Fruit fly (Drosophila melanogaster) whole organism, embryonic: ENCODE data around the gene CG5255.

Source experiments
- Adf1 ChIP-seq: fragments of 200-800 bp; sonication (Bioruptor generic); IDR thresholded peaks from 2 replicates; pipeline ENCODE4 v1.3.6; 2022; ENCODE audit warnings: missing biosample characterization, missing genetic modification characterization
- Atf3 ChIP-seq: fragments of 200-800 bp; sonication (Bioruptor generic); optimal IDR thresholded peaks from 3 replicates; lab custom pipeline; 2016; ENCODE audit warnings: missing biosample characterization, missing genetic modification characterization
- CG1024 ChIP-seq: fragments of 200-800 bp; sonication (Bioruptor generic); IDR thresholded peaks from 2 replicates; pipeline ENCODE4 v1.3.6; 2022; ENCODE audit warnings: missing biosample characterization, missing genetic modification characterization
- CG13624 ChIP-seq: fragments of 200-800 bp; sonication (Bioruptor generic); optimal IDR thresholded peaks from 2 replicates; lab custom pipeline; 2016; ENCODE audit warnings: missing biosample characterization, missing genetic modification characterization
- CG13775 ChIP-seq: fragments of 200-800 bp; sonication (Bioruptor generic); optimal IDR thresholded peaks from 3 replicates; lab custom pipeline; 2017; ENCODE audit warnings: missing biosample characterization, mild to moderate bottlenecking, missing genetic modification characterization
- CG14014 ChIP-seq: fragments of 200-800 bp; sonication (Bioruptor generic); IDR thresholded peaks from 2 replicates; pipeline ENCODE4 v1.3.6; 2022; ENCODE audit warnings: missing biosample characterization, missing genetic modification characterization
- CG14441 ChIP-seq: fragments of 200-800 bp; sonication (Bioruptor generic); IDR thresholded peaks from 2 replicates; pipeline ENCODE4 v1.3.6; 2022; ENCODE audit warnings: missing biosample characterization, missing genetic modification characterization
- CG14965 ChIP-seq: fragments of 200-800 bp; sonication (Bioruptor generic); optimal IDR thresholded peaks from 2 replicates; lab custom pipeline; 2016; ENCODE audit warnings: missing biosample characterization, missing genetic modification characterization, borderline replicate concordance
- CG15696 ChIP-seq: fragments of 200-800 bp; sonication (Bioruptor generic); optimal IDR thresholded peaks from 2 replicates; lab custom pipeline; 2019; ENCODE audit warnings: missing biosample characterization, mild to moderate bottlenecking, missing genetic modification characterization, moderate library complexity
- CG18011 ChIP-seq: fragments of 200-800 bp; sonication (Bioruptor generic); optimal IDR thresholded peaks from 2 replicates; lab custom pipeline; 2017; ENCODE audit warnings: missing biosample characterization, missing genetic modification characterization, mild to moderate bottlenecking, moderate library complexity, missing genotype
- CG31441 ChIP-seq: fragments of 200-800 bp; sonication (Bioruptor generic); IDR thresholded peaks from 2 replicates; pipeline ENCODE4 v1.3.6; 2022; ENCODE audit warnings: missing biosample characterization, missing genetic modification characterization
- CG3281 ChIP-seq: fragments of 200-800 bp; sonication (Bioruptor generic); optimal IDR thresholded peaks from 3 replicates; lab custom pipeline; 2017; ENCODE audit warnings: missing biosample characterization, mild to moderate bottlenecking, missing genetic modification characterization
- CG33557 ChIP-seq: fragments of 200-800 bp; sonication (Bioruptor generic); optimal IDR thresholded peaks from 2 replicates; lab custom pipeline; 2019; ENCODE audit warnings: missing biosample characterization, mild to moderate bottlenecking, missing genetic modification characterization, moderate library complexity
- CG4282 ChIP-seq: fragments of 200-800 bp; sonication (Bioruptor generic); optimal IDR thresholded peaks from 2 replicates; lab custom pipeline; 2016; ENCODE audit warnings: missing biosample characterization, missing genetic modification characterization
- CG43689 ChIP-seq: fragments of 200-800 bp; sonication (Bioruptor generic); IDR thresholded peaks from 2 replicates; pipeline ENCODE4 v1.3.6; 2022; ENCODE audit warnings: missing biosample characterization, missing genetic modification characterization
- CG6689 ChIP-seq: fragments of 200-800 bp; sonication (Bioruptor generic); IDR thresholded peaks from 2 replicates; pipeline ENCODE4 v1.3.6; 2022; ENCODE audit warnings: missing biosample characterization, missing genetic modification characterization
- CG7839 ChIP-seq: fragments of 200-800 bp; sonication (Bioruptor generic); optimal IDR thresholded peaks from 3 replicates; lab custom pipeline; 2018; ENCODE audit warnings: missing biosample characterization, mild to moderate bottlenecking, missing genetic modification characterization, moderate library complexity
- CG8765 ChIP-seq: fragments of 200-800 bp; sonication (Bioruptor generic); IDR thresholded peaks from 2 replicates; pipeline ENCODE4 v1.3.6; 2022; ENCODE audit warnings: missing biosample characterization, missing genetic modification characterization
- Doc3 ChIP-seq: fragments of 200-800 bp; sonication (Bioruptor generic); IDR thresholded peaks from 3 replicates; pipeline ENCODE4 v1.3.6; 2022; ENCODE audit warnings: missing biosample characterization, missing genetic modification characterization; ENCODE audit not compliant: partially characterized antibody
- E2f2 ChIP-seq: fragments of 200-800 bp; sonication (Bioruptor generic); IDR thresholded peaks from 2 replicates; pipeline ENCODE4 v1.3.6; 2022; ENCODE audit warnings: missing biosample characterization, missing genetic modification characterization
- Fer3 ChIP-seq: fragments of 200-800 bp; sonication (Bioruptor generic); optimal IDR thresholded peaks from 2 replicates; lab custom pipeline; 2018; ENCODE audit warnings: missing biosample characterization, mild to moderate bottlenecking, missing genetic modification characterization, moderate library complexity
- HHEX ChIP-seq: fragments of 200-800 bp; sonication (Bioruptor generic); optimal IDR thresholded peaks from 3 replicates; lab custom pipeline; 2017; ENCODE audit warnings: missing biosample characterization, mild to moderate bottlenecking, missing genetic modification characterization, missing genetic modification reagents
- Hr39 ChIP-seq: fragments of >200 bp; optimal IDR thresholded peaks from 2 replicates; lab custom pipeline; 2017
- Hr78 ChIP-seq, 2 experiments: fragments of 200-800 bp in 1 of 2; fragments of >200 bp in 1 of 2; sonication (Bioruptor generic) in 1 of 2; optimal IDR thresholded peaks; 2 replicates each; lab custom pipeline; 2017 to 2019; ENCODE audit warnings: missing biosample characterization in 2 of 2, missing genetic modification characterization in 2 of 2, mild to moderate bottlenecking in 1 of 2, moderate library complexity in 1 of 2
- MESR4 ChIP-seq: fragments of 200-800 bp; sonication (Bioruptor generic); optimal IDR thresholded peaks from 2 replicates; lab custom pipeline; 2018; ENCODE audit warnings: missing biosample characterization, mild to moderate bottlenecking, missing genetic modification characterization, moderate library complexity
- Meics ChIP-seq: fragments of 200-800 bp; sonication (Bioruptor generic); optimal IDR thresholded peaks from 2 replicates; lab custom pipeline; 2017; ENCODE audit warnings: missing biosample characterization, mild to moderate bottlenecking, missing genetic modification characterization
- NC2α ChIP-seq: fragments of 200-800 bp; sonication (Bioruptor generic); optimal IDR thresholded peaks from 2 replicates; lab custom pipeline; 2016; ENCODE audit warnings: missing biosample characterization, missing genetic modification characterization
- Scr ChIP-seq: fragments of 200-800 bp; sonication (Bioruptor generic); IDR thresholded peaks from 2 replicates; pipeline ENCODE4 v1.3.6; 2022; ENCODE audit warnings: missing biosample characterization, missing genetic modification characterization; ENCODE audit not compliant: partially characterized antibody
- Sry-δ ChIP-seq: fragments of 200-800 bp; sonication (Bioruptor generic); optimal IDR thresholded peaks from 2 replicates; lab custom pipeline; 2016; ENCODE audit warnings: missing biosample characterization, missing genetic modification characterization
- ara ChIP-seq: fragments of 200-800 bp; sonication (Bioruptor generic); IDR thresholded peaks from 2 replicates; pipeline ENCODE4 v1.3.6; 2022; ENCODE audit warnings: missing biosample characterization, missing genetic modification characterization
- chif ChIP-seq, 2 experiments: fragments of 200-800 bp; sonication (Bioruptor generic); optimal IDR thresholded peaks; 3 replicates each; lab custom pipeline; 2016; ENCODE audit warnings: missing biosample characterization in 2 of 2, missing genetic modification characterization in 2 of 2
- ci ChIP-seq: fragments of 200-800 bp; sonication (Bioruptor generic); IDR thresholded peaks from 3 replicates; pipeline ENCODE4 v1.3.6; 2022; ENCODE audit warnings: missing biosample characterization, missing genetic modification characterization
- crp ChIP-seq, 2 experiments: fragments of 200-800 bp; sonication (Bioruptor generic); optimal IDR thresholded peaks; 2 replicates in 1 of 2; 3 replicates in 1 of 2; lab custom pipeline; 2017; ENCODE audit warnings: missing biosample characterization in 2 of 2, missing genetic modification characterization in 2 of 2, mild to moderate bottlenecking in 1 of 2, moderate library complexity in 1 of 2
- cwo ChIP-seq: fragments of 200-800 bp; sonication (Bioruptor generic); optimal IDR thresholded peaks from 3 replicates; lab custom pipeline; 2017; ENCODE audit warnings: missing biosample characterization, missing genetic modification characterization, mild to moderate bottlenecking, moderate library complexity, missing genetic modification reagents
- dmrt99B ChIP-seq: fragments of 200-800 bp; sonication (Bioruptor generic); optimal IDR thresholded peaks from 2 replicates; lab custom pipeline; 2018; ENCODE audit warnings: missing biosample characterization, mild to moderate bottlenecking, missing genetic modification characterization, moderate library complexity
- ems ChIP-seq: fragments of 200-800 bp; sonication (Bioruptor generic); optimal IDR thresholded peaks from 3 replicates; lab custom pipeline; 2016; ENCODE audit warnings: missing biosample characterization, missing genetic modification characterization
- eve ChIP-seq, 2 experiments: fragments of >200 bp; optimal IDR thresholded peaks; 2 replicates each; lab custom pipeline; 2017; ENCODE audit warnings: missing biosample characterization in 2 of 2, missing genetic modification characterization in 2 of 2
- eyg ChIP-seq: fragments of 200-800 bp; sonication (Bioruptor generic); optimal IDR thresholded peaks from 3 replicates; lab custom pipeline; 2016; ENCODE audit warnings: missing biosample characterization, missing genetic modification characterization
- fd96Cb ChIP-seq: fragments of 200-800 bp; sonication (Bioruptor generic); optimal IDR thresholded peaks from 2 replicates; lab custom pipeline; 2018; ENCODE audit warnings: missing biosample characterization, mild to moderate bottlenecking, missing genetic modification characterization, moderate library complexity
- gcm2 ChIP-seq: fragments of 200-800 bp; sonication (Bioruptor generic); optimal IDR thresholded peaks from 2 replicates; lab custom pipeline; 2016; ENCODE audit warnings: missing biosample characterization, missing genetic modification characterization
- inv ChIP-seq: fragments of 200-800 bp; sonication (Bioruptor generic); IDR thresholded peaks from 2 replicates; pipeline ENCODE4 v1.3.6; 2022; ENCODE audit warnings: missing biosample characterization, missing genetic modification characterization; ENCODE audit not compliant: partially characterized antibody
- nmo ChIP-seq: fragments of 200-800 bp; sonication (Bioruptor generic); optimal IDR thresholded peaks from 2 replicates; lab custom pipeline; 2018; ENCODE audit warnings: missing biosample characterization, mild to moderate bottlenecking, missing genetic modification characterization, moderate library complexity
- pita ChIP-seq: fragments of 200-800 bp; sonication (Bioruptor generic); optimal IDR thresholded peaks from 2 replicates; lab custom pipeline; 2017; ENCODE audit warnings: missing biosample characterization, mild to moderate bottlenecking, missing genetic modification characterization
- repo ChIP-seq: fragments of 200-800 bp; sonication (Bioruptor generic); optimal IDR thresholded peaks from 2 replicates; lab custom pipeline; 2016; ENCODE audit warnings: missing biosample characterization, missing genetic modification characterization
- rib ChIP-seq: fragments of 200-800 bp; sonication (Bioruptor generic); IDR thresholded peaks from 2 replicates; pipeline ENCODE4 v1.3.6; 2022; ENCODE audit warnings: missing biosample characterization, missing genetic modification characterization
- salm ChIP-seq: fragments of 200-800 bp; sonication (Bioruptor generic); optimal IDR thresholded peaks from 2 replicates; lab custom pipeline; 2018; ENCODE audit warnings: missing biosample characterization, mild to moderate bottlenecking, missing genetic modification characterization
- seq ChIP-seq: fragments of 200-800 bp; sonication (Bioruptor generic); IDR thresholded peaks from 2 replicates; pipeline ENCODE4 v1.3.6; 2022; ENCODE audit warnings: missing biosample characterization, missing genetic modification characterization
- shn ChIP-seq: fragments of 200-800 bp; sonication (Bioruptor generic); optimal IDR thresholded peaks from 3 replicates; lab custom pipeline; 2016; ENCODE audit warnings: missing biosample characterization, missing genetic modification characterization
- sisA ChIP-seq: fragments of 200-800 bp; sonication (Bioruptor generic); IDR thresholded peaks from 2 replicates; pipeline ENCODE4 v1.3.6; 2022; ENCODE audit warnings: missing biosample characterization, missing genetic modification characterization
- slbo ChIP-seq: fragments of 200-800 bp; sonication (Bioruptor generic); IDR thresholded peaks from 2 replicates; pipeline ENCODE4 v1.3.6; 2022; ENCODE audit warnings: missing biosample characterization, missing genetic modification characterization

CG5255 gene

DNA sequence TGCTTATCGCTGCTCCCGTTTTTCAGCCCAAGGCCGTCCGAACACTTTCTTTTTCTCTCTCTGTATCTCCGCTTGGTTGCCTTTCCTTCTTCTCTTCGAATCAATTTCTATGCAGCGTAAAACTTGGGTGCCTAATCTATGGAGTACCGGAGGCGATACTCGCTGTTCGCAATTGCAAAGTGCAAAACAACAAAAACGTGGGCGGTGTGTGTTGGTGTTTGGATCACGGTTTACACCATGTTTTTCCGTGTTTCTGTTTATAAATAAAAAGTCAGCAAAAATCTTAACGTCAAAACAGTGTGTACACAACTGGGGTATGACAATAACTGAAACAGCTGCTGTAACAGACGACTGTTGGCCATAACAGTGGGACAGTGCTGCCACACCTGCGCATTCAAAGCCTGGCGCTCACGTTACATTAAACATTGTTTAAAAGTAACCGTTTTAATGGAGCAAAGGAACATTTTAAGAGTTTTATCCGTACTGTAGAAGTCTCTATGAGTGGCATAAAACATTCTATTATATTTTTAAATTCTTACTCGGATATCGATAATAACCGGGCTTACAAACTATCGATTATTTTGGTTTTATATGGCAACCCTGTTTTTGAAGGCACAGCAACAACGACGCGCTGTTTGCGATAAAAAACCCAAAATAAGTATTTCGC is 11.5 kb downstream of the CG5255 start, which contains the start of the genes m-cup and Det (continued):
- no peak for TF ChIP-seq ems
- peak; percentile 24 for TF ChIP-seq CG13775 (GFP tag; lab: Kevin White, UChicago)
- TF ChIP-seq HHEX (GFP tag; lab: Kevin White, UChicago) = no peak
- TF ChIP-seq rib (GFP tag; lab: Robert Waterston, UW) = no peak
- TF ChIP-seq CG6689 (GFP tag; lab: Robert Waterston, UW) = no peak
- TF ChIP-seq NC2α (GFP tag; lab: Kevin White, UChicago) = no peak
- TF ChIP-seq Adf1 (GFP tag; lab: Robert Waterston, UW) = no peak
- no peak for TF ChIP-seq Hr39
- no peak for TF ChIP-seq CG7839 (tag; lab: Kevin White, UChicago)
- TF ChIP-seq CG18011 (GFP tag; lab: Kevin White, UChicago) = no peak
- TF ChIP-seq CG8765 (GFP tag; lab: Robert Waterston, UW) = no peak
- TF ChIP-seq MESR4 = peak; percentile 75
- TF ChIP-seq repo (GFP tag; lab: Kevin White, UChicago) = no peak
- peak; percentile 21 for TF ChIP-seq CG15696
- TF ChIP-seq inv = peak; percentile 56
- TF ChIP-seq Doc3 (GFP tag; lab: Robert Waterston, UW) = peak; percentile 69
- TF ChIP-seq E2f2 = peak; percentile 89
- TF ChIP-seq fd96Cb (tag; lab: Kevin White, UChicago) = no peak
- no peak for TF ChIP-seq Fer3 (tag; lab: Kevin White, UChicago)
- TF ChIP-seq pita = no peak
- no peak for TF ChIP-seq Hr78 (GFP tag; optimal IDR thresholded peaks at IDR 0.05; lab: Kevin White, UChicago)
- TF ChIP-seq CG31441 (GFP tag; lab: Robert Waterston, UW) = 0 out of 2 replicates have a peak, but pooled peaks have one; percentile 15
- no peak for TF ChIP-seq eyg (GFP tag; lab: Kevin White, UChicago)
- no peak for TF ChIP-seq sisA (GFP tag; lab: Robert Waterston, UW)
- no peak for TF ChIP-seq CG13624 (GFP tag; lab: Kevin White, UChicago)
- TF ChIP-seq Scr (GFP tag; lab: Robert Waterston, UW) = peak; percentile 82
- TF ChIP-seq slbo (GFP tag; lab: Robert Waterston, UW) = no peak
- no peak for TF ChIP-seq Atf3
- no peak for TF ChIP-seq CG33557
- TF ChIP-seq CG43689 = no peak
- no peak for TF ChIP-seq dmrt99B (tag; lab: Kevin White, UChicago)
- no peak for TF ChIP-seq CG14014
- no peak for TF ChIP-seq gcm2
- no peak for TF ChIP-seq ci
- no peak for TF ChIP-seq salm (tag; lab: Kevin White, UChicago)
- peak; percentile 60 for TF ChIP-seq nmo
- TF ChIP-seq chif (GFP tag; optimal IDR thresholded peaks at IDR 0.05; lab: Kevin White, UChicago) = peak in 1 of 2 experiments; percentile 27
- no peak for TF ChIP-seq seq (GFP tag; lab: Robert Waterston, UW)
- TF ChIP-seq CG4282 (GFP tag; lab: Kevin White, UChicago) = no peak
- no peak for TF ChIP-seq shn (GFP tag; lab: Kevin White, UChicago)
- no peak for TF ChIP-seq CG14441
- TF ChIP-seq crp (GFP tag; optimal IDR thresholded peaks at IDR 0.05; lab: Kevin White, UChicago) = peak; percentile 69 to 93
- no peak for TF ChIP-seq cwo (GFP tag; lab: Kevin White, UChicago)
- no peak for TF ChIP-seq Meics
- TF ChIP-seq CG1024 (GFP tag; lab: Robert Waterston, UW) = no peak
- TF ChIP-seq CG3281 (GFP tag; lab: Kevin White, UChicago) = no peak
- no peak for TF ChIP-seq ara
- TF ChIP-seq CG14965 (GFP tag; lab: Kevin White, UChicago) = no peak
- TF ChIP-seq eve (GFP tag; optimal IDR thresholded peaks at IDR 0.05; lab: Kevin White, UChicago) = no peak
- peak; percentile 69 for TF ChIP-seq Sry-δ (GFP tag; lab: Kevin White, UChicago)
